Worm (Caenorhabditis elegans) whole organism, early embryonic: ENCODE measurements around the gene cox-17.

ENCODE experiments used
- aly-1 ChIP-seq: sonication (generic microtip); optimal IDR thresholded peaks from 2 replicates; lab custom pipeline; 2016; ENCODE audit warnings: missing genetic modification characterization, missing compliant biosample characterization
- ama-1 ChIP-seq: fragments of 150-350 bp; optimal IDR thresholded peaks from 2 replicates; lab custom pipeline; 2014
- hmbx-1 ChIP-seq: sonication (generic microtip); optimal IDR thresholded peaks from 2 replicates; lab custom pipeline; 2016; ENCODE audit warnings: mild to moderate bottlenecking, missing genetic modification characterization, missing compliant biosample characterization
- hnd-1 ChIP-seq: sonication (generic microtip); optimal IDR thresholded peaks from 2 replicates; lab custom pipeline; 2016; ENCODE audit warnings: missing genetic modification characterization, missing compliant biosample characterization
- pes-1 ChIP-seq: fragments of 200-800 bp; sonication (Bioruptor generic); IDR thresholded peaks from 2 replicates; pipeline ENCODE4 v1.3.6; 2022; ENCODE audit warnings: missing genetic modification reagents, missing genetic modification characterization, missing compliant biosample characterization
- scrt-1 ChIP-seq: fragments of 200-800 bp; sonication (Bioruptor generic); IDR thresholded peaks from 2 replicates; pipeline ENCODE4 v1.3.6; 2022; ENCODE audit warnings: missing genetic modification characterization, missing compliant biosample characterization
- sea-1 ChIP-seq: fragments of 200-800 bp; sonication (Bioruptor generic); conservative IDR thresholded peaks from 2 replicates; pipeline ENCODE4 v1.3.6; 2022; ENCODE audit warnings: missing genetic modification characterization, missing compliant biosample characterization
- tbx-11 ChIP-seq: fragments of 200-800 bp; sonication (Bioruptor generic); IDR thresholded peaks from 2 replicates; pipeline ENCODE4 v1.3.6; 2022; ENCODE audit warnings: missing genetic modification characterization, missing compliant biosample characterization
- tra-4 ChIP-seq: sonication (generic microtip); optimal IDR thresholded peaks from 2 replicates; lab custom pipeline; 2017; ENCODE audit warnings: missing genetic modification characterization, missing compliant biosample characterization

DNA sequence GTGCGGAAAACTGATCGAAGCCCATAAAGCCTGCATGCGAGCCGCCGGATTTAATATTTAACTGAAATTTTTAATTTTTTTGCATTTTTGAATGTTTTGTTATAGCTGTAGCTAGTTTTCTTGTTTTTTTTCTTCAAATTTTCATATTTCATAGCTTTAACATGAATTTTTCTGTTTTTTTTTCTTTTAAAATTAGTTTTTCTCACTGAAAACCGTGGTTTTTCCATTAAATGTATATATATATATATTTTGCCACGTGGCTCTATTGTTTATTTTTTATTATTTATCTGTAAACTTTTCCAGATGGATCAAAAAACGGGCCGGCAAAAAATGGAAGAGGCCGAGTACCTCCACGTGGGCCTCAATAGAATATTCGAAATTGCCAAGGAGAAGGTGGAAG, 1.0 kb downstream of the cox-17 start, which contains the start of gene sec-20:
- TF ChIP-seq hmbx-1 (tag; lab: Kevin White, UChicago) (no peak), tbx-11 (GFP tag; lab: Robert Waterston, UW) (no peak), ama-1 (lab: Kevin White, UChicago) (no peak), sea-1 (GFP tag; lab: Robert Waterston, UW) (no peak), scrt-1 (GFP tag; lab: Robert Waterston, UW) (no peak), hnd-1 (tag; lab: Kevin White, UChicago) (no peak), aly-1 (tag; lab: Kevin White, UChicago) (no peak), tra-4 (tag; lab: Kevin White, UChicago) (no peak), pes-1 (GFP tag; lab: Robert Waterston, UW) (no peak)
